Worm (Caenorhabditis elegans) whole organism, L3 larva: Measurements from ENCODE around the gene sri-37.
"Not testable (repeated sequence)": the region's sequence is repeated elsewhere in the genome, so short reads cannot be mapped to it uniquely, and the experiment has no call there.

Experiments
- R02D3.7 ChIP-seq: fragments of 150-350 bp; optimal IDR thresholded peaks from 2 replicates; lab custom pipeline; 2014; ENCODE audit warnings: missing biosample characterization, missing genetic modification characterization
- aly-2 ChIP-seq: fragments of 150-350 bp; optimal IDR thresholded peaks from 2 replicates; lab custom pipeline; 2014; ENCODE audit warnings: missing biosample characterization, missing genetic modification characterization
- ama-1 ChIP-seq: fragments of 150-350 bp; optimal IDR thresholded peaks from 2 replicates; lab custom pipeline; 2018
- elt-3 ChIP-seq, 3 experiments: fragments of 150-350 bp in 1 of 3; sonication (generic microtip) in 2 of 3; optimal IDR thresholded peaks; 2 replicates in 2 of 3; 4 replicates in 1 of 3; lab custom pipeline; 2014 to 2017; ENCODE audit warnings: missing biosample characterization in 3 of 3, missing genetic modification characterization in 3 of 3
- fkh-2 ChIP-seq: fragments of 150-350 bp; optimal IDR thresholded peaks from 2 replicates; lab custom pipeline; 2014; ENCODE audit warnings: missing biosample characterization, missing genetic modification reagents, missing genetic modification characterization
- mdl-1 ChIP-seq: fragments of 150-350 bp; optimal IDR thresholded peaks from 2 replicates; lab custom pipeline; 2014; ENCODE audit warnings: missing biosample characterization, missing genetic modification characterization
- mml-1 ChIP-seq: fragments of 150-350 bp; sonication (generic microtip); optimal IDR thresholded peaks from 3 replicates; lab custom pipeline; 2014; ENCODE audit warnings: missing biosample characterization, missing genetic modification characterization
- nhr-237 ChIP-seq: fragments of 150-350 bp; optimal IDR thresholded peaks from 2 replicates; lab custom pipeline; 2014; ENCODE audit warnings: missing biosample characterization, missing genetic modification characterization
- nhr-28 ChIP-seq: fragments of 150-350 bp; optimal IDR thresholded peaks from 2 replicates; lab custom pipeline; 2014; ENCODE audit warnings: missing biosample characterization, missing genetic modification characterization
- nhr-76 ChIP-seq: fragments of 150-350 bp; sonication (generic microtip); optimal IDR thresholded peaks from 5 replicates; lab custom pipeline; 2014; ENCODE audit warnings: missing biosample characterization, missing genetic modification characterization
- nhr-77 ChIP-seq: fragments of 150-350 bp; optimal IDR thresholded peaks from 2 replicates; lab custom pipeline; 2014; ENCODE audit warnings: missing biosample characterization, missing genetic modification characterization
- sea-2 ChIP-seq: fragments of 150-350 bp; sonication (generic microtip); optimal IDR thresholded peaks from 4 replicates; lab custom pipeline; 2014; ENCODE audit warnings: missing biosample characterization, missing genetic modification reagents, missing genetic modification characterization
- snpc-4 ChIP-seq: fragments of 150-350 bp; optimal IDR thresholded peaks from 2 replicates; lab custom pipeline; 2014; ENCODE audit warnings: missing biosample characterization, missing genetic modification characterization
- unc-62 ChIP-seq: fragments of 150-350 bp; sonication (generic microtip); optimal IDR thresholded peaks from 4 replicates; lab custom pipeline; 2014; ENCODE audit warnings: missing biosample characterization, missing genetic modification reagents, missing genetic modification characterization

DNA sequence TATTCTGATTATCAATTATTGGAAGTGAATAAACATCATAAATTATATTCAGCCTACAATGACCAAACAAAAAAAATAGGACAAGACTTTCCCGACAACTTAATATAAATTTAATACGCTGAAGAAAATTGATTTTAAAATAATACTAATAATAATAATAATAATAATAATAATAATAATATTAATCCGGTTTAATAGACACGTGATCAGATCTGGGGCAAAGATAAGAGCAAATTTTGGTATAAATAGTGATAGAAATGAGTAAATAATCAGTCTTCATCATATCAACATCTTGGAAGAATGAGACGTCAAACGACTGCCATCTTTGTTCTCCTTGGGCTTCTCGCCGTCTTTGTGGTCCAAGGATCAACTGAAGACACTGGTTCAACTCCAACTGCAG lies 10.2 kb upstream of the sri-37 start, which contains the start of gene msrp-6:
- not testable (repeated sequence) for TF ChIP-seq nhr-28 (tag; lab: Kevin White, UChicago); unc-62; sea-2; elt-3 (tag; optimal IDR thresholded peaks at IDR 0.05; lab: Kevin White, UChicago); ama-1 (lab: Kevin White, UChicago); snpc-4; mdl-1 (tag; lab: Kevin White, UChicago); R02D3.7; nhr-77 (tag; lab: Kevin White, UChicago); mml-1 (tag; lab: Kevin White, UChicago); nhr-237; fkh-2 (tag; lab: Kevin White, UChicago); nhr-76 (tag; lab: Kevin White, UChicago); aly-2 (tag; lab: Kevin White, UChicago)
